Worm (Caenorhabditis elegans): ENCODE measurements around the gene cav-1.

DNA sequence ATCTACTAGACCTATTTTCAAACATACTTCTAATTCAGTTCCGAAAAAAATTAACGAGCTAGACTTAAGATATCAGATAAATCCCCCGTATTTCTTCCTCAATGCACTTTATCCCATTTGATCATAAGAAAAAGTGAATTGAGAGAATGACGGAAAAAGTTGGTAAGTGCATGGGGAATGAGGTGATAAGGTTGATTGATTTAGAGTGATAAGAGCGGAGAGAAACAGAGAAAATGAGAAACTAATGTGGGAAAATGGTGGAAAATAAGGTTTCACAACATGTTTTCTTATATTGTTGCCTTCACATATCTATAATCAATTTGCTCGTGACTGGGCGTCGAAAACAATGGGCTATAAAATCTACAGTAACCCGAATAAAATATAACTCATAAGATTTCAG, 36.6 kb upstream of the cav-1 start:
- TF ChIP-seq him-1 (tag; optimal IDR thresholded peaks at IDR 0.05) (no peak), W03F9.2 (tag; optimal IDR thresholded peaks at IDR 0.05) (peak; percentile 21)
